Fruit fly (Drosophila melanogaster) S2 (cell line): ENCODE results near the gene CG4768.

Experiments
- CG8478 ChIP-seq: fragments of >200 bp; optimal IDR thresholded peaks from 2 replicates; lab custom pipeline; 2018
- CTCF ChIP-seq, 2 experiments: fragments of >200 bp; optimal IDR thresholded peaks; 2 replicates each; lab custom pipeline; 2018

- TF ChIP-seq CG8478 (lab: Kevin White, UChicago) (no peak), CTCF (optimal IDR thresholded peaks at IDR 0.05; lab: Kevin White, UChicago) (no peak)
These were observed 34.3 kb upstream of the CG4768 start for dm6 chrX:16757645-16758044.
